Fruit fly (Drosophila melanogaster) whole organism, prepupa: ENCODE data around the gene cactin.

Experiments used
- Blimp-1 ChIP-seq: fragments of 200-800 bp; sonication (Bioruptor generic); optimal IDR thresholded peaks from 3 replicates; lab custom pipeline; 2017; ENCODE audit warnings: missing biosample characterization, missing genetic modification characterization, mild to moderate bottlenecking, moderate library complexity, missing genetic modification reagents
- CG10669 ChIP-seq: fragments of 200-800 bp; sonication (Bioruptor generic); optimal IDR thresholded peaks from 3 replicates; lab custom pipeline; 2018; ENCODE audit warnings: missing biosample characterization, mild to moderate bottlenecking, missing genetic modification characterization, moderate library complexity
- CG11762 ChIP-seq: fragments of 200-800 bp; sonication (Bioruptor generic); optimal IDR thresholded peaks from 3 replicates; lab custom pipeline; 2016; ENCODE audit warnings: missing biosample characterization, missing genetic modification characterization; ENCODE audit not compliant: insufficient read depth
- CG15336 ChIP-seq: fragments of 200-800 bp; sonication (Bioruptor generic); IDR thresholded peaks from 2 replicates; pipeline ENCODE4 v1.3.6; 2022; ENCODE audit warnings: missing biosample characterization, missing genetic modification characterization
- CG1621 ChIP-seq: fragments of 200-800 bp; sonication (Bioruptor generic); optimal IDR thresholded peaks from 3 replicates; lab custom pipeline; 2018; ENCODE audit warnings: missing biosample characterization, mild to moderate bottlenecking, missing genetic modification characterization
- CG31627 ChIP-seq: fragments of 200-800 bp; sonication (Bioruptor generic); optimal IDR thresholded peaks from 3 replicates; lab custom pipeline; 2016; ENCODE audit warnings: missing biosample characterization, missing genetic modification characterization
- CG32006 ChIP-seq: fragments of 200-800 bp; sonication (Bioruptor generic); optimal IDR thresholded peaks from 3 replicates; lab custom pipeline; 2017; ENCODE audit warnings: missing biosample characterization, mild to moderate bottlenecking, missing genetic modification characterization
- CG3919 ChIP-seq: fragments of 200-800 bp; sonication (Bioruptor generic); optimal IDR thresholded peaks from 3 replicates; lab custom pipeline; 2016; ENCODE audit warnings: missing biosample characterization, missing genetic modification characterization
- CG6163 ChIP-seq: fragments of 200-800 bp; sonication (Bioruptor generic); IDR thresholded peaks from 3 replicates; pipeline ENCODE4 v1.3.6; 2022; ENCODE audit warnings: missing biosample characterization, missing genetic modification characterization
- CG6792 ChIP-seq: fragments of 200-800 bp; sonication (Bioruptor generic); optimal IDR thresholded peaks from 3 replicates; lab custom pipeline; 2016; ENCODE audit warnings: missing biosample characterization, missing genetic modification characterization
- CG6808 ChIP-seq: fragments of 200-800 bp; sonication (Bioruptor generic); optimal IDR thresholded peaks from 3 replicates; lab custom pipeline; 2017; ENCODE audit warnings: missing biosample characterization, missing genetic modification characterization, mild to moderate bottlenecking, moderate library complexity, missing genetic modification reagents
- CG6854 ChIP-seq: fragments of 200-800 bp; sonication (Bioruptor generic); optimal IDR thresholded peaks from 2 replicates; lab custom pipeline; 2017; ENCODE audit warnings: missing biosample characterization, mild to moderate bottlenecking, missing genetic modification characterization
- CG8119 ChIP-seq: fragments of 200-800 bp; sonication (Bioruptor generic); IDR thresholded peaks from 3 replicates; pipeline ENCODE4 v1.3.6; 2022; ENCODE audit warnings: missing biosample characterization, missing genetic modification characterization
- CG8319 ChIP-seq: fragments of 200-800 bp; sonication (Bioruptor generic); optimal IDR thresholded peaks from 3 replicates; lab custom pipeline; 2016; ENCODE audit warnings: missing biosample characterization, missing genetic modification characterization
- CG8632 ChIP-seq: fragments of 200-800 bp; sonication (Bioruptor generic); optimal IDR thresholded peaks from 3 replicates; lab custom pipeline; 2016; ENCODE audit warnings: missing biosample characterization, missing genetic modification characterization
- CG9139 ChIP-seq: fragments of 200-800 bp; sonication (Bioruptor generic); optimal IDR thresholded peaks from 3 replicates; lab custom pipeline; 2017; ENCODE audit warnings: missing biosample characterization, mild to moderate bottlenecking, missing genetic modification characterization
- Eip78C ChIP-seq: fragments of 200-800 bp; sonication (Bioruptor generic); peaks from one replicate; lab custom pipeline; 2016; ENCODE audit warnings: missing biosample characterization, missing genetic modification characterization
- Eip93F ChIP-seq: fragments of 200-800 bp; sonication (Bioruptor generic); optimal IDR thresholded peaks from 2 replicates; lab custom pipeline; 2016; ENCODE audit warnings: missing biosample characterization, mild to moderate bottlenecking, missing genetic modification characterization
- Gug ChIP-seq: fragments of 200-800 bp; sonication (Bioruptor generic); IDR thresholded peaks from 2 replicates; pipeline ENCODE4 v1.3.6; 2022; ENCODE audit warnings: missing biosample characterization, missing genetic modification characterization
- Hr38 ChIP-seq: sonication (Bioruptor generic); optimal IDR thresholded peaks from 2 replicates; lab custom pipeline; 2016; ENCODE audit warnings: missing biosample characterization, missing genetic modification characterization
- Hr39 ChIP-seq: fragments of 200-800 bp; sonication (Bioruptor generic); optimal IDR thresholded peaks from 2 replicates; lab custom pipeline; 2016; ENCODE audit warnings: missing biosample characterization, missing genetic modification characterization
- Hr4 ChIP-seq: fragments of 200-800 bp; sonication (Bioruptor generic); optimal IDR thresholded peaks from 3 replicates; lab custom pipeline; 2016; ENCODE audit warnings: missing biosample characterization, missing genetic modification characterization
- Lpt ChIP-seq: fragments of 200-800 bp; sonication (Bioruptor generic); optimal IDR thresholded peaks from 3 replicates; lab custom pipeline; 2016; ENCODE audit warnings: missing biosample characterization, missing genetic modification characterization
- Met ChIP-seq: fragments of 200-800 bp; sonication (Bioruptor generic); optimal IDR thresholded peaks from 3 replicates; lab custom pipeline; 2016; ENCODE audit warnings: missing biosample characterization, missing genetic modification characterization
- OdsH ChIP-seq: fragments of 200-800 bp; sonication (Bioruptor generic); optimal IDR thresholded peaks from 3 replicates; lab custom pipeline; 2016; ENCODE audit warnings: missing biosample characterization, missing genetic modification characterization
- Smox ChIP-seq: fragments of 200-800 bp; sonication (Bioruptor generic); optimal IDR thresholded peaks from 3 replicates; lab custom pipeline; 2016; ENCODE audit warnings: missing biosample characterization, missing genetic modification characterization
- Sox102F ChIP-seq: fragments of 200-800 bp; sonication (Bioruptor generic); optimal IDR thresholded peaks from 2 replicates; lab custom pipeline; 2016; ENCODE audit warnings: missing biosample characterization, mild to moderate bottlenecking, missing genetic modification characterization
- Sox14 ChIP-seq: fragments of 200-800 bp; sonication (Bioruptor generic); optimal IDR thresholded peaks from 3 replicates; lab custom pipeline; 2016; ENCODE audit warnings: missing biosample characterization, missing genetic modification characterization
- achi ChIP-seq: fragments of 200-800 bp; sonication (Bioruptor generic); optimal IDR thresholded peaks from 3 replicates; lab custom pipeline; 2016; ENCODE audit warnings: missing biosample characterization, missing genetic modification characterization
- acj6 ChIP-seq: fragments of 200-800 bp; sonication (Bioruptor generic); optimal IDR thresholded peaks from 3 replicates; lab custom pipeline; 2016; ENCODE audit warnings: missing biosample characterization, missing genetic modification characterization
- cyc ChIP-seq: fragments of 200-800 bp; sonication (Bioruptor generic); optimal IDR thresholded peaks from 3 replicates; lab custom pipeline; 2016; ENCODE audit warnings: missing biosample characterization, missing genetic modification characterization
- dac ChIP-seq: fragments of 200-800 bp; sonication (Bioruptor generic); optimal IDR thresholded peaks from 2 replicates; lab custom pipeline; 2017; ENCODE audit warnings: missing biosample characterization, mild to moderate bottlenecking, missing genetic modification characterization
- dsx ChIP-seq: fragments of 200-800 bp; optimal IDR thresholded peaks from 3 replicates; lab custom pipeline; 2019; ENCODE audit warnings: missing biosample characterization, mild to moderate bottlenecking, missing genetic modification characterization, moderate library complexity; ENCODE audit not compliant: poor library complexity, severe bottlenecking
- eg ChIP-seq: fragments of 200-800 bp; sonication (Bioruptor generic); IDR thresholded peaks from 3 replicates; pipeline ENCODE4 v1.3.6; 2022; ENCODE audit warnings: missing biosample characterization, missing genetic modification characterization
- esn ChIP-seq: fragments of 200-800 bp; sonication (Bioruptor generic); optimal IDR thresholded peaks from 2 replicates; lab custom pipeline; 2016; ENCODE audit warnings: missing biosample characterization, mild to moderate bottlenecking, missing genetic modification characterization, moderate library complexity
- fd85E ChIP-seq: fragments of 200-800 bp; sonication (Bioruptor generic); optimal IDR thresholded peaks from 3 replicates; lab custom pipeline; 2016; ENCODE audit warnings: missing biosample characterization, missing genetic modification characterization
- fkh ChIP-seq: fragments of 200-800 bp; sonication (Bioruptor generic); optimal IDR thresholded peaks from 3 replicates; lab custom pipeline; 2017; ENCODE audit warnings: missing biosample characterization, mild to moderate bottlenecking, missing genetic modification characterization, moderate library complexity
- lz ChIP-seq: fragments of 200-800 bp; sonication (Bioruptor generic); optimal IDR thresholded peaks from 3 replicates; lab custom pipeline; 2016; ENCODE audit warnings: missing biosample characterization, missing genetic modification characterization
- net ChIP-seq: fragments of 200-800 bp; sonication (Bioruptor generic); optimal IDR thresholded peaks from 3 replicates; lab custom pipeline; 2016; ENCODE audit warnings: missing biosample characterization, missing genetic modification characterization
- pdm3 ChIP-seq: fragments of 200-800 bp; sonication (Bioruptor generic); optimal IDR thresholded peaks from 3 replicates; lab custom pipeline; 2016; ENCODE audit warnings: missing biosample characterization, missing genetic modification characterization
- salr ChIP-seq, 2 experiments: fragments of 200-800 bp; sonication (Bioruptor generic); optimal IDR thresholded peaks; 3 replicates each; lab custom pipeline; 2016 to 2018; ENCODE audit warnings: missing biosample characterization in 2 of 2, missing genetic modification characterization in 2 of 2, mild to moderate bottlenecking in 1 of 2
- svp ChIP-seq: fragments of 200-800 bp; sonication (Bioruptor generic); peaks from one replicate; lab custom pipeline; 2016; ENCODE audit warnings: missing biosample characterization, missing genetic modification characterization
- topi ChIP-seq: fragments of 200-800 bp; sonication (Bioruptor generic); optimal IDR thresholded peaks from 3 replicates; lab custom pipeline; 2016; ENCODE audit warnings: missing biosample characterization, missing genetic modification characterization
- vri ChIP-seq: fragments of 200-800 bp; sonication (Bioruptor generic); optimal IDR thresholded peaks from 3 replicates; lab custom pipeline; 2016; ENCODE audit warnings: missing biosample characterization, mild to moderate bottlenecking, missing genetic modification characterization

Gene cactin

DNA sequence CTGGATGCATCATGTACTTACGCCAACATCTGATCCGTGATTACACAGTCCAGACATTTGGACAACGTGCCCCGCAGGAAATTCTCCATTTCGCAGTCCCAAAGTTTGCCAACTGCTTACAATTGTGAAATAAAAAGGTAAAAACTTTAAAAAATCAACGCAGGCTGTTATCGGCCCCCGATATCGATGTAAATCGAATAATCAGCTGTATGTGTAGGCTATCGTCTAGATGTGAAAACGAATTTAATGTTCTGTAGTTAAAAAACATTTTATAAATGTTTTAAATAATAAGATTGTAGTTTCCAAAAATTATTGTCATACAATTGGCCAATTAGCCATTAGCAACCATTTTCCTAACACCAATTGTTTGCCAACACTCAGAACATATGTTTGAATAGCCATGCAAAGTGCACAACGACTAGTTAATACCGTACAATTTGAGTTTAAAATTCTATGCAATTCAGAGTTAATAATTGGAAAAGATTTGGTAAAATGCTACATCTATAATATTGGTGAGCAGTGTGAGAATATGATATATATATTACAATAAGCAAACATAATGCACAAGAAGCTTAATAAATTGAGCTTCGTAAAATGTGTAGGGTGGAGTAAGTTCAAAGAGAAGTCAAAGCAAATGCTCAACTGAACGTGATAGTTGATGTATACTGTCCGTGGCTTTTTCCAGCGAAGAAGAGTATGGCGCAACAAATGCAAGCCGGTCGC lies 5.8 kb downstream of the cactin start, which contains the start of the genes CG11710 and mal (continued):
- TF ChIP-seq OdsH (GFP tag; lab: Kevin White, UChicago) (peak; percentile 78), achi (GFP tag; lab: Kevin White, UChicago) (no peak), eg (GFP tag; lab: Robert Waterston, UW) (peak; percentile 78; the same call in 2 of the 3 replicates), CG6792 (peak; percentile 74), Hr39 (GFP tag; lab: Kevin White, UChicago) (peak; percentile 83), CG32006 (GFP tag; lab: Kevin White, UChicago) (peak; percentile 81), CG6854 (GFP tag; lab: Kevin White, UChicago) (peak; percentile 76), Hr4 (peak; percentile 86), fkh (GFP tag; lab: Kevin White, UChicago) (no peak), Hr38 (GFP tag; lab: Kevin White, UChicago) (no peak), CG6808 (GFP tag; lab: Kevin White, UChicago) (no peak), CG11762 (GFP tag; lab: Kevin White, UChicago) (peak; percentile 76), CG15336 (GFP tag; lab: Robert Waterston, UW) (peak; percentile 84), CG10669 (peak; percentile 87), Sox102F (peak; percentile 83), CG3919 (GFP tag; lab: Kevin White, UChicago) (peak; percentile 84), CG8632 (GFP tag; lab: Kevin White, UChicago) (peak; percentile 65), net (peak; percentile 56), CG9139 (GFP tag; lab: Kevin White, UChicago) (peak; percentile 76), pdm3 (GFP tag; lab: Kevin White, UChicago) (peak; percentile 85), Eip93F (GFP tag; lab: Kevin White, UChicago) (no peak), salr (GFP tag; optimal IDR thresholded peaks at IDR 0.05; lab: Kevin White, UChicago) (no peak), CG8119 (GFP tag; lab: Robert Waterston, UW) (peak; percentile 85), topi (peak; percentile 89), cyc (GFP tag; lab: Kevin White, UChicago) (peak; percentile 87), Eip78C (GFP tag; lab: Kevin White, UChicago) (peak; percentile 95), fd85E (peak; percentile 2), Sox14 (GFP tag; lab: Kevin White, UChicago) (peak; percentile 85), dac (GFP tag; lab: Kevin White, UChicago) (peak; percentile 49), Gug (GFP tag; lab: Robert Waterston, UW) (peak; percentile 68)
- TF ChIP-seq, all 60 proteins: peak for 47

DNA sequence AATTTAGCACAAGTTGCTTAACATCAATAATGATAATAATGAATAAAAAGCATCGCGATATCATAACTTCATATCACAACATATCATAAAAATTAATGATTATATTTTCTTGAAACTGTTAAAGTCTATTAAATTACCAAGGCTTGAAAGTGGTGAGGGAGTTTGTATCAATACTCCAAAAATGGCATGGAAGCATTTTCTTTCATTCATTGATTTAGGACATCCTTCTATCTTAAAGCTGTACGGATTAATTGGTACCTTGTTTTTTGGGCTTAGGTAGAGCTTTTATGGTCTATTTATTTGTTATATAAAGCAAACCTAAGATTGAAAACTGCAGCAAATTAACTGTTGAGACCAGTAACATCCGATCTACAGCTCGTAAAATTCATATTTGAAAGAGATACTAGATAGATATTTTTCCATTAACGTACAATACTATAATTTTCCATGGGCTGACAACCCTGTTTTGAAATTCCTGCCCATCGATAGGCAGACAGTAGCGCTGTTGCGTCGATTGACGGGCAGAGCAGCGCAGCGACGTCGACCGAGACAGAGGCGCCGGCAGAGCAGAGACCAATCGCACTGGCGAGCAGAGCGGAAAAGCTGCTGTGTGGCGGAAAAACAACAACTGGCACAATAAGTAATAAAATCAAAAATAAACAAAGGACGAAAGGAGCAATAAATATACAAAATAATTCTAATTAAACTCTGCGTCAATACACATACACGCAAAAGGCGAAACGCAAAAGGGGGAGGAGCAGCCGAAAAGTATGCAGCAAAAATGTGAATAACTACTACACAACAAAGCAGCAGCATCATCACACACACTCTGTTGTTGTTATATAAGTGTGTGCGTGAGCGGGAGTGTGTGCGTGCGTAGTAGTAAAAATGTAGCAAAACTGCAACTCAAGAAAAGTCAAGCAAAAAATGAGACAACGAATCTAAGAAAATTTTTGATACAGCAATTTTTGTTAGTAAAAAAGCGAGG lies 9.8 kb downstream of the cactin start, which contains the start of gene CG1695:
Gene CG1695 (plus strand): TSS at position 606 of the 988 bp plus-strand sequence.
- TF ChIP-seq pdm3 (GFP tag; lab: Kevin White, UChicago) (peak; percentile 21), CG8319 (GFP tag; lab: Kevin White, UChicago) (no peak), CG1621 (tag; lab: Kevin White, UChicago) (no peak), Eip78C (GFP tag; lab: Kevin White, UChicago) (peak; percentile 69), esn (GFP tag; lab: Kevin White, UChicago) (peak; percentile 18), acj6 (GFP tag; lab: Kevin White, UChicago) (no peak), fd85E (no peak), Lpt (GFP tag; lab: Kevin White, UChicago) (no peak), cyc (GFP tag; lab: Kevin White, UChicago) (peak; percentile 37), Blimp-1 (no peak), svp (peak; percentile 69), achi (GFP tag; lab: Kevin White, UChicago) (peak; percentile 4), CG31627 (GFP tag; lab: Kevin White, UChicago) (peak; percentile 21), Eip93F (GFP tag; lab: Kevin White, UChicago) (no peak), Gug (GFP tag; lab: Robert Waterston, UW) (no peak), topi (peak; percentile 16), vri (GFP tag; lab: Kevin White, UChicago) (no peak), CG6163 (GFP tag; lab: Robert Waterston, UW) (no peak), dsx (no peak), Hr39 (GFP tag; lab: Kevin White, UChicago) (peak; percentile 20), Met (GFP tag; lab: Kevin White, UChicago) (peak; percentile 23), CG8119 (GFP tag; lab: Robert Waterston, UW) (no peak), Sox14 (GFP tag; lab: Kevin White, UChicago) (no peak), Smox (GFP tag; lab: Kevin White, UChicago) (no peak), lz (GFP tag; lab: Kevin White, UChicago) (peak; percentile 5), CG32006 (GFP tag; lab: Kevin White, UChicago) (peak; percentile 43), CG3919 (GFP tag; lab: Kevin White, UChicago) (no peak), Hr4 (peak; percentile 8), CG15336 (GFP tag; lab: Robert Waterston, UW) (0 out of 2 replicates have a peak, but pooled peaks have one; percentile 7), CG11762 (GFP tag; lab: Kevin White, UChicago) (no peak)
